Fruit fly (Drosophila melanogaster) whole organism, pupa: ENCODE results near the gene CG43401.
A peak's percentile ranks its signal among the peaks of the same experiment; 100 is the strongest.

Experiments
- CG10348 ChIP-seq: fragments of 200-800 bp; sonication (Bioruptor generic); IDR thresholded peaks from 2 replicates; pipeline ENCODE4 v1.3.6; 2022; ENCODE audit warnings: missing biosample characterization, missing genetic modification characterization
- CG12605 ChIP-seq: fragments of 200-800 bp; sonication (Bioruptor generic); IDR thresholded peaks from 2 replicates; pipeline ENCODE4 v1.3.6; 2022; ENCODE audit warnings: missing biosample characterization, missing genetic modification characterization
- CG13204 ChIP-seq: fragments of 200-800 bp; sonication (Bioruptor generic); optimal IDR thresholded peaks from 2 replicates; lab custom pipeline; 2018; ENCODE audit warnings: missing biosample characterization, mild to moderate bottlenecking, missing genetic modification characterization, moderate library complexity
- CG14655 ChIP-seq: fragments of 200-800 bp; sonication (Bioruptor generic); optimal IDR thresholded peaks from 3 replicates; lab custom pipeline; 2017; ENCODE audit warnings: mild to moderate bottlenecking, missing biosample characterization, missing genetic modification reagents, missing genetic modification characterization
- CG15710 ChIP-seq: fragments of 200-800 bp; sonication (Bioruptor generic); optimal IDR thresholded peaks from 2 replicates; lab custom pipeline; 2018; ENCODE audit warnings: missing biosample characterization, mild to moderate bottlenecking, missing genetic modification characterization, moderate library complexity
- CG17806 ChIP-seq: fragments of 200-800 bp; sonication (Bioruptor generic); optimal IDR thresholded peaks from 2 replicates; lab custom pipeline; 2018; ENCODE audit warnings: missing biosample characterization, mild to moderate bottlenecking, missing genetic modification characterization, moderate library complexity
- CG32121 ChIP-seq: fragments of 200-800 bp; sonication (Bioruptor generic); IDR thresholded peaks from 2 replicates; pipeline ENCODE4 v1.3.6; 2022; ENCODE audit warnings: missing biosample characterization, missing genetic modification characterization
- CG34367 ChIP-seq: fragments of 200-800 bp; sonication (Bioruptor generic); optimal IDR thresholded peaks from 2 replicates; lab custom pipeline; 2018; ENCODE audit warnings: missing biosample characterization, mild to moderate bottlenecking, missing genetic modification characterization
- CG4496 ChIP-seq: fragments of 200-800 bp; sonication (Bioruptor generic); IDR thresholded peaks from 3 replicates; pipeline ENCODE4 v1.3.6; 2022; ENCODE audit warnings: missing biosample characterization, missing genetic modification characterization
- CG8159 ChIP-seq: fragments of 200-800 bp; sonication (Bioruptor generic); optimal IDR thresholded peaks from 3 replicates; lab custom pipeline; 2018; ENCODE audit warnings: missing biosample characterization, mild to moderate bottlenecking, missing genetic modification characterization, moderate library complexity
- CG8301 ChIP-seq: fragments of 200-800 bp; sonication (Bioruptor generic); optimal IDR thresholded peaks from 2 replicates; lab custom pipeline; 2018; ENCODE audit warnings: missing biosample characterization, mild to moderate bottlenecking, missing genetic modification characterization
- CG9948 ChIP-seq: fragments of 200-800 bp; sonication (Bioruptor generic); optimal IDR thresholded peaks from 2 replicates; lab custom pipeline; 2018; ENCODE audit warnings: missing biosample characterization, mild to moderate bottlenecking, missing genetic modification characterization, moderate library complexity
- D1 ChIP-seq: fragments of 200-800 bp; sonication (Bioruptor generic); optimal IDR thresholded peaks from 2 replicates; lab custom pipeline; 2018; ENCODE audit warnings: missing biosample characterization, mild to moderate bottlenecking, missing genetic modification characterization, moderate library complexity
- EcR ChIP-seq: fragments of 200-800 bp; sonication (Bioruptor generic); optimal IDR thresholded peaks from 3 replicates; lab custom pipeline; 2019; ENCODE audit warnings: missing biosample characterization, missing genetic modification characterization, mild to moderate bottlenecking, moderate library complexity, missing genetic modification reagents
- Ets98B ChIP-seq: fragments of 200-800 bp; sonication (Bioruptor generic); IDR thresholded peaks from 2 replicates; pipeline ENCODE4 v1.3.6; 2022; ENCODE audit warnings: missing biosample characterization, missing genetic modification characterization
- Pif1A ChIP-seq: fragments of 200-800 bp; sonication (Bioruptor generic); optimal IDR thresholded peaks from 3 replicates; lab custom pipeline; 2016; ENCODE audit warnings: missing biosample characterization, missing genetic modification characterization
- Pif1B ChIP-seq: fragments of 200-800 bp; sonication (Bioruptor generic); optimal IDR thresholded peaks from 3 replicates; lab custom pipeline; 2016; ENCODE audit warnings: missing biosample characterization, missing genetic modification characterization
- Snoo ChIP-seq: fragments of 200-800 bp; sonication (Bioruptor generic); optimal IDR thresholded peaks from 3 replicates; lab custom pipeline; 2017; ENCODE audit warnings: missing biosample characterization, mild to moderate bottlenecking, missing genetic modification characterization, inconsistent platforms
- fd96Ca ChIP-seq: fragments of 200-800 bp; sonication (Bioruptor generic); IDR thresholded peaks from 3 replicates; pipeline ENCODE4 v1.3.6; 2022; ENCODE audit warnings: missing biosample characterization, missing genetic modification characterization
- gl ChIP-seq: fragments of 200-800 bp; sonication (Bioruptor generic); optimal IDR thresholded peaks from 2 replicates; lab custom pipeline; 2018; ENCODE audit warnings: missing biosample characterization, mild to moderate bottlenecking, missing genetic modification characterization
- rn ChIP-seq: fragments of 200-800 bp; sonication (Bioruptor generic); IDR thresholded peaks from 2 replicates; pipeline ENCODE4 v1.3.6; 2022; ENCODE audit warnings: missing biosample characterization, missing genetic modification characterization

Gene CG43401

DNA sequence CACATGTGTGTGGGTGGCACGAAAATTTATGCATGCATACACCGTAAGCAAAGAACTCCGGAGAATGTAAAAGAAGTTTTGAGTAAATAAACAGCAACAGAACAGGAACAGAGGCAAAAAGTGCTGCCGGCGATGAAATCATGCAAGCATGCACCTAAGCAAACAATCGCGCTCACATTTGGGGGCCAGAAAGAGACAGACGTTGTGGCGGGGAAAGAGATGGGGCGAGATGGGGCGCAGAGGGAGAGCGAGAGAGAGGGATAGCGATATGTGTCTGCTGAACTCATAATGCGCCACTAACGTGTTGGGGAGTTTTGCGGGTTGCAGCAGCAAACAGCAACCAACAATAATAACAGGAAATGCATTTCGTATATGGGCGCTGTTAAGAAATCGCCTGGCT lies 28.8 kb upstream of the CG43401 start:
- 0 out of 3 replicates have a peak, but pooled peaks have one; percentile 39 for TF ChIP-seq fd96Ca (GFP tag; lab: Robert Waterston, UW)
- peak; percentile 24 for TF ChIP-seq CG13204 (GFP tag; lab: Kevin White, UChicago)
- no peak for TF ChIP-seq CG10348 (GFP tag; lab: Robert Waterston, UW)

dm6 chr2L:1402728-1403127 lies 25.5 kb upstream of the CG43401 start:
- TF ChIP-seq CG8159 (tag; lab: Kevin White, UChicago) (peak; percentile 4), gl (no peak), Ets98B (GFP tag; lab: Robert Waterston, UW) (no peak), CG9948 (tag; lab: Kevin White, UChicago) (no peak), CG32121 (GFP tag; lab: Robert Waterston, UW) (no peak), CG34367 (no peak), rn (GFP tag; lab: Robert Waterston, UW) (no peak), Pif1B (GFP tag; lab: Kevin White, UChicago) (no peak), Snoo (no peak), CG8301 (tag; lab: Kevin White, UChicago) (no peak), CG14655 (peak; percentile 26), CG17806 (tag; lab: Kevin White, UChicago) (peak; percentile 1), EcR (GFP tag; lab: Kevin White, UChicago) (no peak), CG15710 (tag; lab: Kevin White, UChicago) (no peak), D1 (tag; lab: Kevin White, UChicago) (no peak), Pif1A (no peak), CG12605 (GFP tag; lab: Robert Waterston, UW) (no peak), CG10348 (GFP tag; lab: Robert Waterston, UW) (no peak), fd96Ca (GFP tag; lab: Robert Waterston, UW) (0 out of 3 replicates have a peak, but pooled peaks have one; percentile 18), CG4496 (GFP tag; lab: Robert Waterston, UW) (no peak), CG13204 (GFP tag; lab: Kevin White, UChicago) (no peak)
- TF ChIP-seq, all 21 proteins: peak for 4

- no peak for TF ChIP-seq Ets98B (GFP tag; lab: Robert Waterston, UW)
- no peak for TF ChIP-seq EcR (GFP tag; lab: Kevin White, UChicago)
- no peak for TF ChIP-seq rn (GFP tag; lab: Robert Waterston, UW)
- TF ChIP-seq CG15710 (tag; lab: Kevin White, UChicago) = no peak
- no peak for TF ChIP-seq CG34367
- no peak for TF ChIP-seq Pif1B (GFP tag; lab: Kevin White, UChicago)
- no peak for TF ChIP-seq CG10348 (GFP tag; lab: Robert Waterston, UW)
- no peak for TF ChIP-seq D1 (tag; lab: Kevin White, UChicago)
- TF ChIP-seq CG4496 (GFP tag; lab: Robert Waterston, UW) = no peak
- no peak for TF ChIP-seq CG17806 (tag; lab: Kevin White, UChicago)
- TF ChIP-seq gl = no peak
- no peak for TF ChIP-seq CG32121 (GFP tag; lab: Robert Waterston, UW)
- no peak for TF ChIP-seq CG8159 (tag; lab: Kevin White, UChicago)
- TF ChIP-seq CG8301 (tag; lab: Kevin White, UChicago) = no peak
- no peak for TF ChIP-seq CG14655
- TF ChIP-seq fd96Ca (GFP tag; lab: Robert Waterston, UW) = no peak
- no peak for TF ChIP-seq Snoo
- TF ChIP-seq CG12605 (GFP tag; lab: Robert Waterston, UW) = no peak
- TF ChIP-seq Pif1A = no peak
- TF ChIP-seq, all 21 proteins: peak for 0
These were observed 23.3 kb upstream of the CG43401 start for dm6 chr2L:1404896-1405453.

DNA sequence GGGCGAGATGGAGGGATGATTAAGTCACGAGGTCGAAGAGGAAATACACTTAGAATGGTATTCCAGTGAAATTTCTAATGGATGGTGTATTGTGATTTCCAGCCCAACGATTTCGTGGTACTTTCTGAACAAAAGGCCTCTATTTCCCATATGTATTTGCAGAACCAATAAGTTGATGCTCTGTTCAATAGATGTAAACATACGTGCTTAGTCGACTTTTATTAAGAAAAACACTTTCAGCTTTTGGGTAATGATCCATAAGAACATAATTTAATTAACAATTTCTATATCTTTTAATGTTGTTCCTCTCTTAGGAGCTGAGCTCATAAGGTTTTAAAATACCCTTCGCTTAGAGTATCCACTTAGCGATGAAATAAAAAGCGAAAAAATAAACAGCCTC lies 22.7 kb upstream of the CG43401 start:
- TF ChIP-seq CG9948 (tag; lab: Kevin White, UChicago) (peak; percentile 14), CG13204 (GFP tag; lab: Kevin White, UChicago) (no peak), rn (GFP tag; lab: Robert Waterston, UW) (no peak), CG10348 (GFP tag; lab: Robert Waterston, UW) (no peak), Pif1A (no peak), EcR (GFP tag; lab: Kevin White, UChicago) (no peak), CG17806 (tag; lab: Kevin White, UChicago) (peak; percentile 17), Snoo (peak; percentile 17), CG12605 (GFP tag; lab: Robert Waterston, UW) (no peak), D1 (tag; lab: Kevin White, UChicago) (no peak), CG8301 (tag; lab: Kevin White, UChicago) (no peak), Pif1B (GFP tag; lab: Kevin White, UChicago) (no peak), Ets98B (GFP tag; lab: Robert Waterston, UW) (no peak), CG32121 (GFP tag; lab: Robert Waterston, UW) (no peak), CG4496 (GFP tag; lab: Robert Waterston, UW) (no peak), CG8159 (tag; lab: Kevin White, UChicago) (peak; percentile 48), CG15710 (tag; lab: Kevin White, UChicago) (peak; percentile 33), CG14655 (no peak), CG34367 (peak; percentile 15), fd96Ca (GFP tag; lab: Robert Waterston, UW) (no peak), gl (no peak)

DNA sequence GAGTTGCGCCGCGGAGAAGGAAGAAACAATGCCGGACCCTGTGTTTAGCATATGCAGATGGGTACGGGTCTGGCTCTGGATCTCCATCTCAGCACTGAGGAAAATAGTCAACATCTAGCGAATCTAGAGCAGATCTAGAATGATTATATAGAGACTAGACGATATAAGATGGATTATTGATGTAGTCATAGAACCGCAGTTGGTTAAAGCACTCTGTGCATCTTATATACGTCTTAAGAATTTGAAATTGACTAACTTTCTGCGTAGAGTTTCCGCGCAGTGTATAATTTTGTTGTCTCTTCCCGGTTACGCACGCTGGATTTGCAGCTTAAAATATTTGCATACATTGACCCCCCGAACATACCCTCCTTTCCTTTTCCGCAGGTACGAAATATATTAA lies 18.6 kb upstream of the CG43401 start:
- TF ChIP-seq rn (GFP tag; lab: Robert Waterston, UW) (no peak), CG32121 (GFP tag; lab: Robert Waterston, UW) (no peak), CG12605 (GFP tag; lab: Robert Waterston, UW) (no peak), CG15710 (tag; lab: Kevin White, UChicago) (peak; percentile 65), CG4496 (GFP tag; lab: Robert Waterston, UW) (no peak), CG9948 (tag; lab: Kevin White, UChicago) (peak; percentile 61), CG8159 (tag; lab: Kevin White, UChicago) (peak; percentile 41), Pif1A (peak; percentile 63), CG8301 (tag; lab: Kevin White, UChicago) (peak; percentile 16), CG17806 (tag; lab: Kevin White, UChicago) (peak; percentile 41), CG13204 (GFP tag; lab: Kevin White, UChicago) (no peak), Ets98B (GFP tag; lab: Robert Waterston, UW) (no peak), CG34367 (peak; percentile 60), EcR (GFP tag; lab: Kevin White, UChicago) (no peak), D1 (tag; lab: Kevin White, UChicago) (no peak), CG14655 (peak; percentile 55), fd96Ca (GFP tag; lab: Robert Waterston, UW) (no peak), CG10348 (GFP tag; lab: Robert Waterston, UW) (no peak), Snoo (peak; percentile 50), Pif1B (GFP tag; lab: Kevin White, UChicago) (no peak), gl (no peak)
